Worm (Caenorhabditis elegans) whole organism, young adult: ENCODE measurements around the gene ceh-88.

Source experiments
- C06A6.2 ChIP-seq: fragments of 200-800 bp; sonication (Bioruptor generic); conservative IDR thresholded peaks from 2 replicates; pipeline ENCODE4 v1.3.6; 2022; ENCODE audit warnings: missing genetic modification characterization, missing compliant biosample characterization
- C17E4.6 ChIP-seq: fragments of 200-800 bp; sonication (Bioruptor generic); IDR thresholded peaks from 2 replicates; pipeline ENCODE4 v1.3.6; 2022; ENCODE audit warnings: missing genetic modification reagents, missing genetic modification characterization, missing compliant biosample characterization
- K12H6.12 ChIP-seq: fragments of 200-800 bp; sonication (Bioruptor generic); optimal IDR thresholded peaks from 2 replicates; lab custom pipeline; 2018; ENCODE audit warnings: mild to moderate bottlenecking, missing genetic modification characterization, missing compliant biosample characterization
- Y53F4B.3 ChIP-seq: fragments of 200-800 bp; sonication (Bioruptor generic); IDR thresholded peaks from 2 replicates; pipeline ENCODE4 v1.3.6; 2022; ENCODE audit warnings: missing genetic modification reagents, missing genetic modification characterization, missing compliant biosample characterization
- Y67H2A.10 ChIP-seq: fragments of 200-800 bp; sonication (Bioruptor generic); conservative IDR thresholded peaks from 2 replicates; pipeline ENCODE4 v1.3.6; 2022; ENCODE audit warnings: missing genetic modification reagents, missing genetic modification characterization, missing compliant biosample characterization
- Y95B8A.8 ChIP-seq: fragments of 200-800 bp; sonication (Bioruptor generic); IDR thresholded peaks from 2 replicates; pipeline ENCODE4 v1.3.6; 2022; ENCODE audit warnings: missing genetic modification reagents, missing genetic modification characterization, missing compliant biosample characterization
- aptf-3 ChIP-seq: fragments of 200-800 bp; sonication (Bioruptor generic); IDR thresholded peaks from 2 replicates; pipeline ENCODE4 v1.3.6; 2022; ENCODE audit warnings: missing genetic modification characterization, missing compliant biosample characterization
- attf-3 ChIP-seq: fragments of 200-800 bp; sonication (Bioruptor generic); conservative IDR thresholded peaks from 2 replicates; pipeline ENCODE4 v1.3.6; 2022; ENCODE audit warnings: missing genetic modification reagents, missing genetic modification characterization, missing compliant biosample characterization
- attf-5 ChIP-seq: fragments of 200-800 bp; sonication (Bioruptor generic); optimal IDR thresholded peaks from 2 replicates; lab custom pipeline; 2018; ENCODE audit warnings: mild to moderate bottlenecking, missing genetic modification characterization, missing compliant biosample characterization
- attf-6 ChIP-seq: fragments of 200-800 bp; sonication (Bioruptor generic); IDR thresholded peaks from 2 replicates; pipeline ENCODE4 v1.3.6; 2022; ENCODE audit warnings: missing genetic modification reagents, missing genetic modification characterization, missing compliant biosample characterization
- bed-2 ChIP-seq: fragments of 200-800 bp; sonication (Bioruptor generic); IDR thresholded peaks from 2 replicates; pipeline ENCODE4 v1.3.6; 2022; ENCODE audit warnings: missing genetic modification reagents, missing genetic modification characterization, missing compliant biosample characterization
- cebp-1 ChIP-seq, 2 experiments: fragments of 200-800 bp in 1 of 2; sonication (Bioruptor generic) in 1 of 2; sonication (generic microtip) in 1 of 2; IDR thresholded peaks in 1 of 2; optimal IDR thresholded peaks in 1 of 2; 2 replicates each; pipeline versions ENCODE4 v1.3.6 to Lab custom; 2017 to 2022; ENCODE audit warnings: missing compliant biosample characterization in 2 of 2, missing genetic modification characterization in 2 of 2, mild to moderate bottlenecking in 1 of 2, missing genetic modification reagents in 1 of 2, moderate library complexity in 1 of 2
- ceh-40 ChIP-seq: fragments of 200-800 bp; sonication (Bioruptor generic); IDR thresholded peaks from 2 replicates; pipeline ENCODE4 v1.3.6; 2022; ENCODE audit warnings: missing genetic modification characterization, missing compliant biosample characterization
- ceh-79 ChIP-seq: sonication (generic microtip); optimal IDR thresholded peaks from 2 replicates; lab custom pipeline; 2017; ENCODE audit warnings: mild to moderate bottlenecking, missing genetic modification characterization, missing compliant biosample characterization
- egl-44 ChIP-seq: fragments of 200-800 bp; sonication (Bioruptor generic); IDR thresholded peaks from 2 replicates; pipeline ENCODE4 v1.3.6; 2022; ENCODE audit warnings: missing genetic modification reagents, missing genetic modification characterization, missing compliant biosample characterization
- egrh-3 ChIP-seq: fragments of 200-800 bp; sonication (Bioruptor generic); IDR thresholded peaks from 2 replicates; pipeline ENCODE4 v1.3.6; 2022; ENCODE audit warnings: missing genetic modification reagents, missing genetic modification characterization, missing compliant biosample characterization
- hlh-12 ChIP-seq: sonication (generic microtip); optimal IDR thresholded peaks from 2 replicates; lab custom pipeline; 2016; ENCODE audit warnings: missing genetic modification characterization, missing compliant biosample characterization
- hrde-1 ChIP-seq: sonication (generic microtip); optimal IDR thresholded peaks from 2 replicates; lab custom pipeline; 2016; ENCODE audit warnings: missing genetic modification characterization, mild to moderate bottlenecking, missing compliant biosample characterization, moderate library complexity, missing genotype, missing genetic modification reagents, borderline replicate concordance
- hsf-1 ChIP-seq: fragments of 200-800 bp; sonication (Bioruptor generic); IDR thresholded peaks from 2 replicates; pipeline ENCODE4 v1.3.6; 2022; ENCODE audit warnings: missing genetic modification reagents, missing genetic modification characterization, missing compliant biosample characterization
- lin-40 ChIP-seq: sonication (generic microtip); optimal IDR thresholded peaks from 2 replicates; lab custom pipeline; 2016; ENCODE audit warnings: missing genetic modification characterization, mild to moderate bottlenecking, missing compliant biosample characterization, missing genotype, missing genetic modification reagents
- lin-54 ChIP-seq: fragments of 200-800 bp; sonication (Bioruptor generic); optimal IDR thresholded peaks from 2 replicates; lab custom pipeline; 2018; ENCODE audit warnings: mild to moderate bottlenecking, missing genetic modification characterization, missing compliant biosample characterization
- madf-3 ChIP-seq: fragments of 200-800 bp; sonication (Bioruptor generic); IDR thresholded peaks from 2 replicates; pipeline ENCODE4 v1.3.6; 2022; ENCODE audit warnings: missing genetic modification reagents, missing genetic modification characterization, missing compliant biosample characterization
- madf-6 ChIP-seq: fragments of 200-800 bp; sonication (Bioruptor generic); IDR thresholded peaks from 2 replicates; pipeline ENCODE4 v1.3.6; 2022; ENCODE audit warnings: missing genetic modification reagents, missing genetic modification characterization, missing compliant biosample characterization
- mcd-1 ChIP-seq: fragments of 200-800 bp; sonication (Bioruptor generic); IDR thresholded peaks from 2 replicates; pipeline ENCODE4 v1.3.6; 2022; ENCODE audit warnings: missing genetic modification reagents, missing genetic modification characterization, missing compliant biosample characterization
- mxl-1 ChIP-seq: sonication (generic microtip); optimal IDR thresholded peaks from 2 replicates; lab custom pipeline; 2016; ENCODE audit warnings: missing genetic modification characterization, missing compliant biosample characterization
- nfya-1 ChIP-seq: sonication (generic microtip); optimal IDR thresholded peaks from 2 replicates; lab custom pipeline; 2017; ENCODE audit warnings: antibody characterized with exemption, missing compliant biosample characterization, missing genetic modification characterization, borderline replicate concordance; ENCODE audit not compliant: insufficient read depth
- nfya-2 ChIP-seq: fragments of 200-800 bp; sonication (Bioruptor generic); IDR thresholded peaks from 2 replicates; pipeline ENCODE4 v1.3.6; 2022; ENCODE audit warnings: missing genetic modification reagents, missing genetic modification characterization, missing compliant biosample characterization
- nhr-179 ChIP-seq: sonication (generic microtip); optimal IDR thresholded peaks from 2 replicates; lab custom pipeline; 2016; ENCODE audit warnings: mild to moderate bottlenecking, missing genetic modification characterization, missing compliant biosample characterization
- pbrm-1 ChIP-seq: fragments of 200-800 bp; sonication (Bioruptor generic); IDR thresholded peaks from 2 replicates; pipeline ENCODE4 v1.3.6; 2022; ENCODE audit warnings: missing genetic modification reagents, missing genetic modification characterization, missing compliant biosample characterization
- sdz-38 ChIP-seq: sonication (generic microtip); optimal IDR thresholded peaks from 2 replicates; lab custom pipeline; 2016; ENCODE audit warnings: missing genotype, missing genetic modification characterization, missing compliant biosample characterization
- sea-2 ChIP-seq: fragments of 200-800 bp; sonication (Bioruptor generic); IDR thresholded peaks from 2 replicates; pipeline ENCODE4 v1.3.6; 2022; ENCODE audit warnings: missing genetic modification characterization, missing compliant biosample characterization
- snpc-4 ChIP-seq, 5 experiments: fragments of 150-350 bp in 1 of 5; sonication (generic microtip) in 4 of 5; optimal IDR thresholded peaks; 2 replicates each; lab custom pipeline; 2014 to 2018; ENCODE audit warnings: missing genetic modification characterization in 5 of 5, missing biosample characterization in 3 of 5, antibody characterized with exemption in 2 of 5, mild to moderate bottlenecking in 2 of 5, missing compliant biosample characterization in 2 of 5, missing genotype in 2 of 5, moderate library complexity in 2 of 5, missing genetic modification reagents in 1 of 5
- tbp1 ChIP-seq: fragments of 200-800 bp; sonication (Bioruptor generic); optimal IDR thresholded peaks from 2 replicates; lab custom pipeline; 2018; ENCODE audit warnings: mild to moderate bottlenecking, missing genetic modification characterization, missing compliant biosample characterization
- xnd-1 ChIP-seq: sonication (generic microtip); optimal IDR thresholded peaks from 2 replicates; lab custom pipeline; 2016; ENCODE audit warnings: missing genotype, missing genetic modification reagents, missing genetic modification characterization, missing compliant biosample characterization
- zfh-2 ChIP-seq: fragments of 200-800 bp; sonication (Bioruptor generic); conservative IDR thresholded peaks from 2 replicates; pipeline ENCODE4 v1.3.6; 2022; ENCODE audit warnings: missing genetic modification reagents, missing genetic modification characterization, missing compliant biosample characterization
- ztf-26 ChIP-seq: sonication (generic microtip); optimal IDR thresholded peaks from 2 replicates; lab custom pipeline; 2017; ENCODE audit warnings: missing genetic modification characterization, missing compliant biosample characterization
- ztf-3 ChIP-seq: fragments of 200-800 bp; sonication (Bioruptor generic); optimal IDR thresholded peaks from 2 replicates; lab custom pipeline; 2018; ENCODE audit warnings: mild to moderate bottlenecking, missing genetic modification characterization, missing compliant biosample characterization

ceh-88 gene

DNA sequence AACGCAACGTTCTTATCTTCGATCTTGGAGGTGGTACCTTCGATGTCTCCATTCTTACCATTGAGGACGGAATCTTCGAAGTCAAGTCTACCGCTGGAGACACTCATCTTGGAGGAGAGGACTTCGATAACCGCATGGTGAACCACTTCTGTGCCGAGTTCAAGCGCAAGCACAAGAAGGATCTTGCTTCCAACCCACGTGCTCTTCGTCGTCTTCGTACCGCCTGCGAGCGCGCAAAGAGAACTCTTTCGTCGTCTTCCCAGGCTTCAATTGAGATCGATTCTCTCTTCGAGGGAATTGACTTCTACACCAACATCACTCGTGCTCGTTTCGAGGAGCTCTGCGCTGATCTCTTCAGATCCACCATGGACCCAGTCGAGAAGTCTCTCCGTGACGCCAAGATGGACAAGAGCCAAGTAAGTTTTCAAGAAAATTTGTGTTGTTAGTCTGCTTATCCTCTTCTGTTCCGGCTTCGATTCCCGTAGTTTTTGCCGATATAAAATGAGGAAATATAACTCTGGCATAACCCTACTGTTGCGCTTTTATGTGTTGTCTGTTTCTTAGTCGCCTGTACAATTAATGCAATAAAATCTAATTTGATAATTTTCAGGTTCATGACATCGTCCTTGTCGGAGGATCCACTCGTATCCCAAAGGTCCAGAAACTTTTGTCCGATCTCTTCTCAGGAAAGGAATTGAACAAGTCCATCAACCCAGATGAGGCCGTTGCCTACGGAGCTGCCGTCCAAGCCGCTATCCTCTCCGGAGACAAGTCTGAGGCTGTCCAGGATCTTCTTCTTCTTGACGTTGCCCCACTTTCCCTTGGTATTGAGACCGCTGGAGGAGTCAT, 49.2 kb upstream of the ceh-88 start (continued):
- TF ChIP-seq cebp-1 (GFP tag; IDR thresholded peaks at IDR 0.05; lab: Robert Waterston, UW) (peak; percentile 7; the same call in 1 of the 2 replicates), cebp-1 (tag; optimal IDR thresholded peaks at IDR 0.05; lab: Kevin White, UChicago) (peak; percentile 33), aptf-3 (0 out of 2 replicates have a peak, but pooled peaks have one; percentile 8), C06A6.2 (GFP tag; lab: Robert Waterston, UW) (no peak), attf-3 (no peak), attf-6 (peak; percentile 90), attf-5 (GFP tag; lab: Kevin White, UChicago) (peak; percentile 24), snpc-4 (GFP tag; optimal IDR thresholded peaks at IDR 0.05; lab: Kevin White, UChicago) (no peak), snpc-4 (tag; optimal IDR thresholded peaks at IDR 0.05; lab: Kevin White, UChicago) (peak in 2 of 4 experiments; percentile 18 to 59), tbp1 (GFP tag; lab: Kevin White, UChicago) (peak; percentile 26), xnd-1 (tag; lab: Kevin White, UChicago) (no peak), K12H6.12 (tag; lab: Kevin White, UChicago) (peak; percentile 0), mcd-1 (GFP tag; lab: Robert Waterston, UW) (peak; percentile 49), egrh-3 (GFP tag; lab: Robert Waterston, UW) (no peak), hsf-1 (GFP tag; lab: Robert Waterston, UW) (peak; percentile 77), hlh-12 (no peak), egl-44 (GFP tag; lab: Robert Waterston, UW) (peak; percentile 62; the same call in 1 of the 2 replicates), ceh-40 (GFP tag; lab: Robert Waterston, UW) (peak; percentile 53), C17E4.6 (GFP tag; lab: Robert Waterston, UW) (0 out of 2 replicates have a peak, but pooled peaks have one; percentile 12), madf-3 (GFP tag; lab: Robert Waterston, UW) (peak; percentile 79), lin-40 (tag; lab: Kevin White, UChicago) (no peak), nhr-179 (tag; lab: Kevin White, UChicago) (no peak), zfh-2 (GFP tag; lab: Robert Waterston, UW) (peak; percentile 68), nfya-1 (tag; lab: Kevin White, UChicago) (no peak), Y53F4B.3 (GFP tag; lab: Robert Waterston, UW) (no peak), lin-54 (GFP tag; lab: Kevin White, UChicago) (peak; percentile 66), sea-2 (GFP tag; lab: Robert Waterston, UW) (no peak), madf-6 (GFP tag; lab: Robert Waterston, UW) (peak; percentile 67; the same call in 1 of the 2 replicates), mxl-1 (tag; lab: Kevin White, UChicago) (no peak), ceh-79 (no peak), Y95B8A.8 (GFP tag; lab: Robert Waterston, UW) (peak; percentile 65; the same call in 1 of the 2 replicates), Y67H2A.10 (GFP tag; lab: Robert Waterston, UW) (no peak), nfya-2 (GFP tag; lab: Robert Waterston, UW) (0 out of 2 replicates have a peak, but pooled peaks have one; percentile 24), sdz-38 (tag; lab: Kevin White, UChicago) (no peak), ztf-3 (GFP tag; lab: Kevin White, UChicago) (no peak), hrde-1 (tag; lab: Kevin White, UChicago) (no peak), pbrm-1 (GFP tag; lab: Robert Waterston, UW) (peak; percentile 23), ztf-26 (tag; lab: Kevin White, UChicago) (no peak), bed-2 (GFP tag; lab: Robert Waterston, UW) (0 out of 2 replicates have a peak, but pooled peaks have one; percentile 6)
